Fruit fly (Drosophila melanogaster) S2 (cell line): ENCODE results near the gene Or85f.

ENCODE experiments used
- CG8478 ChIP-seq: fragments of >200 bp; optimal IDR thresholded peaks from 2 replicates; lab custom pipeline; 2018
- CTCF ChIP-seq, 2 experiments: fragments of >200 bp; optimal IDR thresholded peaks; 2 replicates each; lab custom pipeline; 2018

dm6 chr3R:9365121-9365520 lies 32.9 kb upstream of the Or85f start, which contains the start of gene Srr:
- no peak for TF ChIP-seq CTCF (optimal IDR thresholded peaks at IDR 0.05; lab: Kevin White, UChicago)
- TF ChIP-seq CG8478 (lab: Kevin White, UChicago), result no peak
